Worm (Caenorhabditis elegans) whole organism, mixed stage, embryonic: Measurements from ENCODE around the gene C01G5.7.

Source experiments
- ceh-83 ChIP-seq: fragments of 200-800 bp; sonication (Bioruptor generic); optimal IDR thresholded peaks from 2 replicates; lab custom pipeline; 2018; ENCODE audit warnings: mild to moderate bottlenecking, missing genetic modification characterization, missing compliant biosample characterization
- lin-13 ChIP-seq: fragments of 150-350 bp; optimal IDR thresholded peaks from 2 replicates; lab custom pipeline; 2014; ENCODE audit warnings: missing biosample characterization, missing genetic modification characterization
- lsy-2 ChIP-seq: fragments of 150-350 bp; optimal IDR thresholded peaks from 2 replicates; lab custom pipeline; 2014; ENCODE audit warnings: missing biosample characterization, missing genetic modification characterization
- mab-5 ChIP-seq: fragments of 150-350 bp; optimal IDR thresholded peaks from 2 replicates; lab custom pipeline; 2014; ENCODE audit warnings: missing biosample characterization, missing genetic modification characterization
- mep-1 ChIP-seq: fragments of 150-350 bp; optimal IDR thresholded peaks from 2 replicates; lab custom pipeline; 2017; ENCODE audit warnings: missing biosample characterization, missing genetic modification reagents, missing genetic modification characterization, inconsistent platforms
- nhr-12 ChIP-seq: fragments of 150-350 bp; optimal IDR thresholded peaks from 2 replicates; lab custom pipeline; 2014; ENCODE audit warnings: missing biosample characterization, missing genetic modification characterization
- nhr-28 ChIP-seq: fragments of 150-350 bp; optimal IDR thresholded peaks from 2 replicates; lab custom pipeline; 2014; ENCODE audit warnings: missing biosample characterization, missing genetic modification characterization
- pha-4 ChIP-seq: fragments of 150-350 bp; optimal IDR thresholded peaks from 2 replicates; lab custom pipeline; 2018; ENCODE audit warnings: missing biosample characterization, missing genetic modification reagents, missing genetic modification characterization
- sem-2 ChIP-seq: fragments of 200-800 bp; sonication (Bioruptor generic); optimal IDR thresholded peaks from 2 replicates; lab custom pipeline; 2018; ENCODE audit warnings: mild to moderate bottlenecking, missing genetic modification characterization, missing compliant biosample characterization
- snpc-4 ChIP-seq: fragments of 150-350 bp; optimal IDR thresholded peaks from 2 replicates; lab custom pipeline; 2014; ENCODE audit warnings: missing biosample characterization, missing genetic modification characterization
- unc-39 ChIP-seq: fragments of 150-350 bp; optimal IDR thresholded peaks from 2 replicates; lab custom pipeline; 2014; ENCODE audit warnings: missing biosample characterization, missing genetic modification characterization
- unc-62 ChIP-seq: fragments of 150-350 bp; optimal IDR thresholded peaks from 2 replicates; lab custom pipeline; 2014; ENCODE audit warnings: missing biosample characterization, missing genetic modification reagents, missing genetic modification characterization

ce11 chrIV:6511767-6512166 is 6.2 kb upstream of the C01G5.7 start:
- TF ChIP-seq snpc-4 (tag; lab: Kevin White, UChicago) (no peak), lsy-2 (no peak), unc-62 (GFP tag; lab: Kevin White, UChicago) (no peak), mep-1 (no peak), unc-39 (tag; lab: Kevin White, UChicago) (no peak), sem-2 (GFP tag; lab: Kevin White, UChicago) (no peak), ceh-83 (GFP tag; lab: Kevin White, UChicago) (no peak), lin-13 (tag; lab: Kevin White, UChicago) (no peak), nhr-28 (no peak), mab-5 (tag; lab: Kevin White, UChicago) (no peak), nhr-12 (tag; lab: Kevin White, UChicago) (no peak), pha-4 (tag; lab: Kevin White, UChicago) (no peak)
